Worm (Caenorhabditis elegans): Measurements from ENCODE around the gene F19F10.14.

ce11 chrV:7553873-7554362 lies 16.9 kb downstream of the F19F10.14 start, which contains the start of gene ttr-10:
- no peak for TF ChIP-seq nhr-28 (tag; optimal IDR thresholded peaks at IDR 0.05)
- no peak for TF ChIP-seq zip-8 (tag; optimal IDR thresholded peaks at IDR 0.05)
- TF ChIP-seq elt-1 (tag; optimal IDR thresholded peaks at IDR 0.05; ENCODE audit: borderline replicate concordance, insufficient read depth), result no peak
- no peak for TF ChIP-seq ces-1 (GFP tag; optimal IDR thresholded peaks at IDR 0.05)
- TF ChIP-seq flh-1 (GFP tag; optimal IDR thresholded peaks at IDR 0.05), result no peak
- no peak for TF ChIP-seq blmp-1 (tag; optimal IDR thresholded peaks at IDR 0.05)
- TF ChIP-seq nhr-237 (tag; optimal IDR thresholded peaks at IDR 0.05), result no peak
- no peak for TF ChIP-seq snpc-4 (tag; optimal IDR thresholded peaks at IDR 0.05)
- TF ChIP-seq mab-5 (tag; optimal IDR thresholded peaks at IDR 0.05), result no peak
- no peak for TF ChIP-seq tbx-8 (GFP tag; optimal IDR thresholded peaks at IDR 0.05)

Measured in whole organism, mixed stage, embryonic.